Fruit fly (Drosophila melanogaster) whole organism, embryonic: ENCODE measurements around the gene pnt.

Experiments
- Bgb ChIP-seq: fragments of 200-800 bp; sonication (Bioruptor generic); IDR thresholded peaks from 2 replicates; pipeline ENCODE4 v1.3.6; 2022; ENCODE audit warnings: missing biosample characterization, missing genetic modification characterization; ENCODE audit not compliant: partially characterized antibody
- C15 ChIP-seq: fragments of 200-800 bp; sonication (Bioruptor generic); IDR thresholded peaks from 3 replicates; pipeline ENCODE4 v1.3.6; 2022; ENCODE audit warnings: missing biosample characterization, missing genetic modification characterization
- CG12104 ChIP-seq: fragments of 200-800 bp; sonication (Bioruptor generic); optimal IDR thresholded peaks from 3 replicates; lab custom pipeline; 2016; ENCODE audit warnings: missing biosample characterization, missing genetic modification characterization
- CG14860 ChIP-seq: fragments of 200-800 bp; sonication (Bioruptor generic); IDR thresholded peaks from 3 replicates; pipeline ENCODE4 v1.3.6; 2022; ENCODE audit warnings: missing biosample characterization, missing genetic modification characterization; ENCODE audit not compliant: partially characterized antibody
- CG15269 ChIP-seq: fragments of 200-800 bp; sonication (Bioruptor generic); optimal IDR thresholded peaks from 2 replicates; lab custom pipeline; 2018; ENCODE audit warnings: missing biosample characterization, mild to moderate bottlenecking, missing genetic modification characterization, moderate library complexity
- CG16813 ChIP-seq: fragments of 200-800 bp; sonication (Bioruptor generic); IDR thresholded peaks from 3 replicates; pipeline ENCODE4 v1.3.6; 2022; ENCODE audit warnings: missing biosample characterization, missing genetic modification characterization; ENCODE audit not compliant: partially characterized antibody
- CG17359 ChIP-seq: fragments of 200-800 bp; sonication (Bioruptor generic); optimal IDR thresholded peaks from 3 replicates; lab custom pipeline; 2018; ENCODE audit warnings: missing biosample characterization, mild to moderate bottlenecking, missing genetic modification characterization, moderate library complexity
- CG17361 ChIP-seq: fragments of 200-800 bp; sonication (Bioruptor generic); IDR thresholded peaks from 3 replicates; pipeline ENCODE4 v1.3.6; 2022; ENCODE audit warnings: missing biosample characterization, missing genetic modification characterization
- CG1832 ChIP-seq: fragments of 200-800 bp; sonication (Bioruptor generic); optimal IDR thresholded peaks from 2 replicates; lab custom pipeline; 2017; ENCODE audit warnings: missing biosample characterization, mild to moderate bottlenecking, missing genetic modification characterization, inconsistent platforms
- CG18619 ChIP-seq: fragments of 200-800 bp; sonication (Bioruptor generic); optimal IDR thresholded peaks from 3 replicates; lab custom pipeline; 2017; ENCODE audit warnings: missing biosample characterization, mild to moderate bottlenecking, missing genetic modification characterization
- CG2199 ChIP-seq: fragments of 200-800 bp; sonication (Bioruptor generic); IDR thresholded peaks from 3 replicates; pipeline ENCODE4 v1.3.6; 2022; ENCODE audit warnings: missing biosample characterization, missing genetic modification characterization
- CG2875 ChIP-seq: fragments of 200-800 bp; sonication (Bioruptor generic); optimal IDR thresholded peaks from 2 replicates; lab custom pipeline; 2017; ENCODE audit warnings: missing biosample characterization, mild to moderate bottlenecking, missing genetic modification characterization, missing genetic modification reagents
- CG30431 ChIP-seq: fragments of 200-800 bp; sonication (Bioruptor generic); optimal IDR thresholded peaks from 2 replicates; lab custom pipeline; 2017; ENCODE audit warnings: missing biosample characterization, missing genetic modification characterization
- CG3847 ChIP-seq: fragments of 200-800 bp; sonication (Bioruptor generic); IDR thresholded peaks from 2 replicates; pipeline ENCODE4 v1.3.6; 2022; ENCODE audit warnings: missing biosample characterization, missing genetic modification characterization
- CG5953 ChIP-seq: fragments of 200-800 bp; sonication (Bioruptor generic); IDR thresholded peaks from 2 replicates; pipeline ENCODE4 v1.3.6; 2022; ENCODE audit warnings: missing biosample characterization, missing genetic modification characterization
- CG7928 ChIP-seq: fragments of 200-800 bp; sonication (Bioruptor generic); optimal IDR thresholded peaks from 2 replicates; lab custom pipeline; 2017; ENCODE audit warnings: missing biosample characterization, mild to moderate bottlenecking, missing genetic modification characterization
- CHES-1-like ChIP-seq: fragments of 200-800 bp; sonication (Bioruptor generic); optimal IDR thresholded peaks from 2 replicates; lab custom pipeline; 2016; ENCODE audit warnings: missing biosample characterization, missing genetic modification characterization
- CoRest ChIP-seq: fragments of 200-800 bp; sonication (Bioruptor generic); optimal IDR thresholded peaks from 3 replicates; lab custom pipeline; 2018; ENCODE audit warnings: missing biosample characterization, mild to moderate bottlenecking, missing genetic modification characterization, moderate library complexity
- D ChIP-seq, 2 experiments: fragments of 200-800 bp in 1 of 2; fragments of >200 bp in 1 of 2; sonication (Bioruptor generic) in 1 of 2; optimal IDR thresholded peaks; 2 replicates in 1 of 2; 3 replicates in 1 of 2; lab custom pipeline; 2017; ENCODE audit warnings: mild to moderate bottlenecking in 1 of 2, missing biosample characterization in 1 of 2, missing genetic modification characterization in 1 of 2, missing genetic modification reagents in 1 of 2
- Ets65A ChIP-seq: fragments of 200-800 bp; sonication (Bioruptor generic); peaks from one replicate; lab custom pipeline; 2016; ENCODE audit warnings: missing biosample characterization, missing genetic modification characterization
- Fer1 ChIP-seq: fragments of 200-800 bp; sonication (Bioruptor generic); optimal IDR thresholded peaks from 2 replicates; lab custom pipeline; 2017; ENCODE audit warnings: missing biosample characterization, mild to moderate bottlenecking, missing genetic modification characterization
- Fer3 ChIP-seq: fragments of 200-800 bp; sonication (Bioruptor generic); optimal IDR thresholded peaks from 2 replicates; lab custom pipeline; 2018; ENCODE audit warnings: missing biosample characterization, mild to moderate bottlenecking, missing genetic modification characterization, moderate library complexity
- H15 ChIP-seq: fragments of 200-800 bp; sonication (Bioruptor generic); IDR thresholded peaks from 3 replicates; pipeline ENCODE4 v1.3.6; 2022; ENCODE audit warnings: missing biosample characterization, missing genetic modification characterization
- Hand ChIP-seq: fragments of 200-800 bp; sonication (Bioruptor generic); optimal IDR thresholded peaks from 2 replicates; lab custom pipeline; 2017; ENCODE audit warnings: mild to moderate bottlenecking, missing biosample characterization, missing genetic modification reagents, missing genetic modification characterization
- Hmr ChIP-seq: fragments of 200-800 bp; sonication (Bioruptor generic); optimal IDR thresholded peaks from 3 replicates; lab custom pipeline; 2017; ENCODE audit warnings: mild to moderate bottlenecking, missing biosample characterization, missing genetic modification reagents, missing genetic modification characterization
- Hr3 ChIP-seq: fragments of 200-800 bp; sonication (Bioruptor generic); optimal IDR thresholded peaks from 3 replicates; lab custom pipeline; 2016; ENCODE audit warnings: missing biosample characterization, missing genetic modification characterization
- Hr51 ChIP-seq, 2 experiments: fragments of 200-800 bp; sonication (Bioruptor generic); optimal IDR thresholded peaks; 2 replicates in 1 of 2; 3 replicates in 1 of 2; lab custom pipeline; 2016 to 2018; ENCODE audit warnings: missing biosample characterization in 2 of 2, missing genetic modification characterization in 2 of 2, mild to moderate bottlenecking in 1 of 2, moderate library complexity in 1 of 2
- Med ChIP-seq: fragments of 200-800 bp; sonication (Bioruptor generic); peaks from one replicate; lab custom pipeline; 2016; ENCODE audit warnings: missing biosample characterization, missing genetic modification characterization, mild to moderate bottlenecking, inconsistent platforms, moderate library complexity
- Meics ChIP-seq: fragments of 200-800 bp; sonication (Bioruptor generic); optimal IDR thresholded peaks from 2 replicates; lab custom pipeline; 2017; ENCODE audit warnings: missing biosample characterization, mild to moderate bottlenecking, missing genetic modification characterization
- NK7.1 ChIP-seq: fragments of 200-800 bp; sonication (Bioruptor generic); optimal IDR thresholded peaks from 3 replicates; lab custom pipeline; 2016; ENCODE audit warnings: missing biosample characterization, missing genetic modification characterization
- Nf-YA ChIP-seq: fragments of 200-800 bp; sonication (Bioruptor generic); IDR thresholded peaks from 2 replicates; pipeline ENCODE4 v1.3.6; 2022; ENCODE audit warnings: missing biosample characterization, missing genetic modification characterization
- Ssrp ChIP-seq: fragments of 200-800 bp; sonication (Bioruptor generic); optimal IDR thresholded peaks from 2 replicates; lab custom pipeline; 2018; ENCODE audit warnings: missing biosample characterization, mild to moderate bottlenecking, missing genetic modification characterization, moderate library complexity
- Xbp1 ChIP-seq: fragments of 200-800 bp; sonication (Bioruptor generic); optimal IDR thresholded peaks from 3 replicates; lab custom pipeline; 2016; ENCODE audit warnings: missing biosample characterization, mild to moderate bottlenecking, missing genetic modification characterization
- ac ChIP-seq: fragments of 200-800 bp; sonication (Bioruptor generic); optimal IDR thresholded peaks from 3 replicates; lab custom pipeline; 2017; ENCODE audit warnings: missing biosample characterization, mild to moderate bottlenecking, missing genetic modification characterization
- chm ChIP-seq: fragments of 200-800 bp; sonication (Bioruptor generic); IDR thresholded peaks from 2 replicates; pipeline ENCODE4 v1.3.6; 2022; ENCODE audit warnings: missing biosample characterization, missing genetic modification characterization
- crc ChIP-seq: fragments of 200-800 bp; sonication (Bioruptor generic); optimal IDR thresholded peaks from 2 replicates; lab custom pipeline; 2016; ENCODE audit warnings: missing biosample characterization, missing genetic modification characterization
- esg ChIP-seq: fragments of 200-800 bp; sonication (Bioruptor generic); conservative IDR thresholded peaks from 2 replicates; pipeline ENCODE4 v1.3.6; 2022; ENCODE audit warnings: missing biosample characterization, missing genetic modification characterization
- exex ChIP-seq: fragments of 200-800 bp; sonication (Bioruptor generic); optimal IDR thresholded peaks from 4 replicates; lab custom pipeline; 2018; ENCODE audit warnings: missing biosample characterization, mild to moderate bottlenecking, missing genetic modification characterization, moderate library complexity
- eyg ChIP-seq: fragments of 200-800 bp; sonication (Bioruptor generic); optimal IDR thresholded peaks from 3 replicates; lab custom pipeline; 2016; ENCODE audit warnings: missing biosample characterization, missing genetic modification characterization
- fru ChIP-seq: fragments of >200 bp; optimal IDR thresholded peaks from 2 replicates; lab custom pipeline; 2017
- hbn ChIP-seq: fragments of 200-800 bp; sonication (Bioruptor generic); IDR thresholded peaks from 2 replicates; pipeline ENCODE4 v1.3.6; 2022; ENCODE audit warnings: missing biosample characterization, missing genetic modification characterization; ENCODE audit not compliant: partially characterized antibody
- kni ChIP-seq: fragments of 200-800 bp; sonication (Bioruptor generic); optimal IDR thresholded peaks from 3 replicates; lab custom pipeline; 2017; ENCODE audit warnings: mild to moderate bottlenecking, missing biosample characterization, missing genetic modification reagents, missing genetic modification characterization
- pfk ChIP-seq: fragments of 200-800 bp; sonication (Bioruptor generic); optimal IDR thresholded peaks from 2 replicates; lab custom pipeline; 2018; ENCODE audit warnings: missing biosample characterization, mild to moderate bottlenecking, missing genetic modification characterization, moderate library complexity
- pum ChIP-seq: fragments of 200-800 bp; sonication (Bioruptor generic); optimal IDR thresholded peaks from 2 replicates; lab custom pipeline; 2016; ENCODE audit warnings: missing biosample characterization, missing genetic modification characterization
- ro ChIP-seq: fragments of 200-800 bp; sonication (Bioruptor generic); IDR thresholded peaks from 2 replicates; pipeline ENCODE4 v1.3.6; 2022; ENCODE audit warnings: missing biosample characterization, missing genetic modification characterization
- sima ChIP-seq: fragments of 200-800 bp; sonication (Bioruptor generic); optimal IDR thresholded peaks from 2 replicates; lab custom pipeline; 2016; ENCODE audit warnings: missing biosample characterization, missing genetic modification characterization
- ttk ChIP-seq: fragments of 200-800 bp; sonication (Bioruptor generic); IDR thresholded peaks from 2 replicates; pipeline ENCODE4 v2.1.2; 2022; ENCODE audit warnings: missing biosample characterization, missing genetic modification characterization
- tup ChIP-seq: fragments of 200-800 bp; sonication (Bioruptor generic); optimal IDR thresholded peaks from 2 replicates; lab custom pipeline; 2016; ENCODE audit warnings: missing biosample characterization, mild to moderate bottlenecking, missing genetic modification characterization, moderate library complexity
- vnd ChIP-seq: fragments of 200-800 bp; sonication (Bioruptor generic); IDR thresholded peaks from 3 replicates; pipeline ENCODE4 v1.3.6; 2022; ENCODE audit warnings: missing biosample characterization, missing genetic modification characterization; ENCODE audit not compliant: partially characterized antibody

Gene pnt

dm6 chr3R:23251256-23251655, 94.7 kb downstream of the pnt start, which contains the start of the genes Rad60 and EloA (continued):
- peak; percentile 24 for TF ChIP-seq kni (GFP tag; lab: Kevin White, UChicago)
- peak; percentile 24 for TF ChIP-seq Ssrp
- peak; percentile 71 for TF ChIP-seq chm (GFP tag; lab: Robert Waterston, UW)
- TF ChIP-seq Fer1 (GFP tag; lab: Kevin White, UChicago): peak; percentile 74
- TF ChIP-seq CG16813 (GFP tag; lab: Robert Waterston, UW): peak; percentile 76
- TF ChIP-seq CG12104 (GFP tag; lab: Kevin White, UChicago): peak; percentile 55
- no peak for TF ChIP-seq C15 (GFP tag; lab: Robert Waterston, UW)
- TF ChIP-seq Hmr (GFP tag; lab: Kevin White, UChicago): peak; percentile 82
- peak; percentile 59 for TF ChIP-seq eyg
- peak; percentile 79 for TF ChIP-seq Xbp1 (GFP tag; lab: Kevin White, UChicago)
- TF ChIP-seq hbn: peak; percentile 55; the same call in 1 of the 2 replicates
- TF ChIP-seq CG18619 (GFP tag; lab: Kevin White, UChicago): peak; percentile 51
- TF ChIP-seq Meics: peak; percentile 55
- TF ChIP-seq Bgb: peak; percentile 74
- 0 out of 2 replicates have a peak, but pooled peaks have one; percentile 9 for TF ChIP-seq ro (GFP tag; lab: Robert Waterston, UW)
- TF ChIP-seq H15 (GFP tag; lab: Robert Waterston, UW): peak; percentile 33; the same call in 1 of the 3 replicates
- no peak for TF ChIP-seq sima (GFP tag; lab: Kevin White, UChicago)
- TF ChIP-seq ttk (GFP tag; lab: Robert Waterston, UW): no peak
- peak; percentile 71; the same call in 1 of the 3 replicates for TF ChIP-seq CG2199 (GFP tag; lab: Robert Waterston, UW)
- TF ChIP-seq Fer3 (tag; lab: Kevin White, UChicago): peak; percentile 68
- TF ChIP-seq pfk: no peak
- peak; percentile 60 for TF ChIP-seq CG17359 (tag; lab: Kevin White, UChicago)
- TF ChIP-seq vnd (GFP tag; lab: Robert Waterston, UW): peak; percentile 41; the same call in 1 of the 3 replicates
- peak; percentile 43 for TF ChIP-seq Hand (GFP tag; lab: Kevin White, UChicago)
- TF ChIP-seq Ets65A (GFP tag; lab: Kevin White, UChicago): peak; percentile 93
- TF ChIP-seq Hr3 (GFP tag; lab: Kevin White, UChicago): peak; percentile 71
- TF ChIP-seq Nf-YA: no peak
- peak; percentile 65 for TF ChIP-seq CG14860 (GFP tag; lab: Robert Waterston, UW)
- peak; percentile 86 for TF ChIP-seq crc (GFP tag; lab: Kevin White, UChicago)
- no peak for TF ChIP-seq CG1832 (GFP tag; lab: Kevin White, UChicago)
- TF ChIP-seq esg (GFP tag; lab: Robert Waterston, UW): peak; percentile 53
- peak; percentile 38 for TF ChIP-seq CG30431 (GFP tag; lab: Kevin White, UChicago)
- TF ChIP-seq CoRest (tag; lab: Kevin White, UChicago): peak; percentile 68
- TF ChIP-seq CG2875 (GFP tag; lab: Kevin White, UChicago): peak; percentile 52
- peak; percentile 87 for TF ChIP-seq pum (GFP tag; lab: Kevin White, UChicago)
- peak; percentile 64 for TF ChIP-seq NK7.1 (GFP tag; lab: Kevin White, UChicago)
- no peak for TF ChIP-seq ac (GFP tag; lab: Kevin White, UChicago)
- peak; percentile 16 for TF ChIP-seq CG7928
- TF ChIP-seq Hr51 (GFP tag; optimal IDR thresholded peaks at IDR 0.05; lab: Kevin White, UChicago): peak; percentile 68 to 73
- peak; percentile 82 for TF ChIP-seq CG3847 (GFP tag; lab: Robert Waterston, UW)
- TF ChIP-seq CG17361 (GFP tag; lab: Robert Waterston, UW): peak; percentile 75
- TF ChIP-seq CG5953 (GFP tag; lab: Robert Waterston, UW): 0 out of 2 replicates have a peak, but pooled peaks have one; percentile 37
- peak; percentile 86 for TF ChIP-seq CHES-1-like (GFP tag; lab: Kevin White, UChicago)
- TF ChIP-seq Med (GFP tag; lab: Kevin White, UChicago): peak; percentile 99
- no peak for TF ChIP-seq fru (lab: Kevin White, UChicago)
- peak; percentile 62 for TF ChIP-seq tup (GFP tag; lab: Kevin White, UChicago)
- TF ChIP-seq CG15269: peak; percentile 68
- TF ChIP-seq D (optimal IDR thresholded peaks at IDR 0.05; lab: Kevin White, UChicago): peak; percentile 42
- TF ChIP-seq D (GFP tag; optimal IDR thresholded peaks at IDR 0.05; lab: Kevin White, UChicago): peak; percentile 29
- peak; percentile 33 for TF ChIP-seq exex (tag; lab: Kevin White, UChicago)
